Fruit fly (Drosophila melanogaster): ENCODE results near the gene Ada2b.
A peak's percentile ranks its signal among the peaks of the same experiment; 100 is the strongest.

Gene Ada2b

DNA sequence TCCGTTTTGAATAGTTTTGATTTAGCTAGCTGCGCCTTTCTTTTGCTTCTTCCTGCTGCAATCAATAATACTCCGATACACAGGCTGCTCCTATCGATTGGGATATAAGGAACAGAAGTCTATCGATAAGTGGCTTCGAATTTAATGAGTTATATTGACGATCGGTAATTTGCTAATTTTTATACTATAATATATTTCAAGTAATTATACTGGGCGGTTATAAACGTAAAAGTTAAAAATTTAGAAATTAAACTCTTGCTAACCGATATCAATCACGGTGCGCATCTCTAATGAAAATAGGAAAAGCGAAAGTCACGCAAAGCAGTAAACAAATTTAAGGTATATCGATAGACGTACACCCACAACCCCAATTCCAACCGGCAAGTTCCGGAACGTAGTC lies 3.4 kb upstream of the Ada2b start, which contains the start of the genes CG9636, CG18749 and CG33722 (continued):
- TF ChIP-seq CG34376 (GFP tag; optimal IDR thresholded peaks at IDR 0.05) = no peak
- peak; percentile 87; the same call in 1 of the 2 replicates for TF ChIP-seq tna (GFP tag; IDR thresholded peaks at IDR 0.05; ENCODE audit: partially characterized antibody)
- TF ChIP-seq Awh (GFP tag; IDR thresholded peaks at IDR 0.05) = peak; percentile 66; the same call in 1 of the 2 replicates
- TF ChIP-seq D19A (tag; optimal IDR thresholded peaks at IDR 0.05) = peak; percentile 69
- TF ChIP-seq wek (GFP tag; optimal IDR thresholded peaks at IDR 0.05) = no peak
- peak; percentile 41 for TF ChIP-seq Nf-YB (GFP tag; optimal IDR thresholded peaks at IDR 0.05)
- peak; percentile 87 for TF ChIP-seq lilli (GFP tag; optimal IDR thresholded peaks at IDR 0.05)
- TF ChIP-seq CG42726 (GFP tag; IDR thresholded peaks at IDR 0.05; ENCODE audit: partially characterized antibody) = 0 out of 2 replicates have a peak, but pooled peaks have one; percentile 28
- TF ChIP-seq Bdp1 (GFP tag; optimal IDR thresholded peaks at IDR 0.05) = peak; percentile 20
- TF ChIP-seq twi (tag; optimal IDR thresholded peaks at IDR 0.05) = peak; percentile 56
- TF ChIP-seq CG3407 (GFP tag; optimal IDR thresholded peaks at IDR 0.05) = peak; percentile 60
- no peak for TF ChIP-seq org-1 (GFP tag; optimal IDR thresholded peaks at IDR 0.05)

DNA sequence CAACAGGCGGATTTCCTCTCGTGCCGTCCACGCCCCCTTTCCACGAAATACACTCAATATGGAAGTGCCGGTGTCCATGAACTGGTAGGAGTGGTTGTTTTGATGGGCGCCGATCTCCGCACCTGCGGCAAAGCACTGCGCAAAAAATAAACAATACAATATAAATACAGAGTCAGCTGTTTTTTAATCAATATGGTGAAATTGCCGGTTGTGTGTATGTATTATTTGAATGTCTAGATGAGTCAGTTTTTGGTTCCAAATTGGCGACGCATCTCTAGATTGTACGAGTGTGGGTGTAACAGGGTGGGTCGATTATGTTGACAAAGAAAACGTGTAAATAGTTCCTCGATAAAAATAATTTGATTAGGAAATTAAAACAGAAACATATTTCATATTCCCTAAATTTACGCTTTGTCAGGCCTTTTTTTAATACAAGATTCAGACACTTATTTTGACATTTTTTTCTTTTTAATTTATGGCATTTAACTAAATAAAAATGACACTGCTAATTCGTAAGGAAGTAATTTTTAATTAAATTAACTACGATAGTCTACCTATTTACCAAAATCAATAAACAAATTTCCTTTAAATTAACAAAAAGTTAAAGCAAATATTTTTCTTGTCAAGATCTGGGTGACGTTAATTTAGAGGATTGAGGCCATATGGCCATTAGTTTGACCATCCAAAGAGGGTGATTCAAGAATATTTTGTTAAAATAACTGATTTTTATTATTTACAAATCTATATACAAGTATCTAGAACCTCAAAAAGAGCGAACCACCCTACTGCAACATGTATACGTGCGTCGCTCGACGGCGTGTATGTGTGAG lies 628 bp downstream of the Ada2b start:
- peak; percentile 56 for TF ChIP-seq lbe (GFP tag; optimal IDR thresholded peaks at IDR 0.05)
- TF ChIP-seq tgo (GFP tag; IDR thresholded peaks at IDR 0.05) = peak; percentile 64
- no peak for TF ChIP-seq hb (GFP tag; IDR thresholded peaks at IDR 0.05; ENCODE audit: partially characterized antibody)
- no peak for TF ChIP-seq ham (GFP tag; IDR thresholded peaks at IDR 0.05)
- peak; percentile 81 for TF ChIP-seq Hsf (GFP tag; optimal IDR thresholded peaks at IDR 0.05)
- TF ChIP-seq CG7928 (GFP tag; optimal IDR thresholded peaks at IDR 0.05) = peak; percentile 72
- TF ChIP-seq corto (GFP tag; optimal IDR thresholded peaks at IDR 0.05) = no peak
- peak in 1 of 2 experiments; percentile 79 for TF ChIP-seq crp (GFP tag; optimal IDR thresholded peaks at IDR 0.05)
- TF ChIP-seq Ptx1 (GFP tag; IDR thresholded peaks at IDR 0.05) = peak; percentile 75
- peak; percentile 78 for TF ChIP-seq crc (GFP tag; optimal IDR thresholded peaks at IDR 0.05)
- peak; percentile 65 to 82 for TF ChIP-seq dpn (GFP tag; optimal IDR thresholded peaks at IDR 0.05)
- TF ChIP-seq CG10959 (GFP tag; IDR thresholded peaks at IDR 0.05) = peak; percentile 41; the same call in 1 of the 2 replicates
- TF ChIP-seq chm (GFP tag; IDR thresholded peaks at IDR 0.05) = peak; percentile 75
- peak; percentile 85 for TF ChIP-seq CG10267 (tag; optimal IDR thresholded peaks at IDR 0.05)
- peak; percentile 76 for TF ChIP-seq CG6683 (GFP tag; optimal IDR thresholded peaks at IDR 0.05)
- TF ChIP-seq crol (GFP tag; IDR thresholded peaks at IDR 0.05) = no peak
- TF ChIP-seq Eip74EF (GFP tag; optimal IDR thresholded peaks at IDR 0.05) = peak in 1 of 2 experiments; percentile 96
- no peak for TF ChIP-seq repo (GFP tag; optimal IDR thresholded peaks at IDR 0.05)
- TF ChIP-seq CG7745 (tag; optimal IDR thresholded peaks at IDR 0.05) = no peak
- TF ChIP-seq Chrac-16 (GFP tag; optimal IDR thresholded peaks at IDR 0.05) = peak; percentile 78
- TF ChIP-seq Ets97D (GFP tag; optimal IDR thresholded peaks at IDR 0.05) = no peak
- no peak for TF ChIP-seq tna (GFP tag; IDR thresholded peaks at IDR 0.05; ENCODE audit: partially characterized antibody)
- TF ChIP-seq Hr39 (optimal IDR thresholded peaks at IDR 0.05) = no peak
- peak; percentile 65 for TF ChIP-seq MTF-1 (GFP tag; optimal IDR thresholded peaks at IDR 0.05; ENCODE audit: borderline replicate concordance)
- no peak for TF ChIP-seq Elba2 (GFP tag; optimal IDR thresholded peaks at IDR 0.05)
- TF ChIP-seq CG2199 (GFP tag; IDR thresholded peaks at IDR 0.05) = no peak
- TF ChIP-seq CG15011 (GFP tag; optimal IDR thresholded peaks at IDR 0.05) = peak; percentile 91
- no peak for TF ChIP-seq yki (optimal IDR thresholded peaks at IDR 0.05)
- no peak for TF ChIP-seq C15 (GFP tag; IDR thresholded peaks at IDR 0.05)
- no peak for TF ChIP-seq fru (optimal IDR thresholded peaks at IDR 0.05)
- TF ChIP-seq ac (GFP tag; optimal IDR thresholded peaks at IDR 0.05) = peak; percentile 50
- peak; percentile 84 for TF ChIP-seq CG2875 (GFP tag; optimal IDR thresholded peaks at IDR 0.05)
- peak; percentile 53 for TF ChIP-seq Atf3 (GFP tag; optimal IDR thresholded peaks at IDR 0.05)
- TF ChIP-seq twi (tag; optimal IDR thresholded peaks at IDR 0.05) = peak; percentile 82
- peak; percentile 87 for TF ChIP-seq tap (tag; optimal IDR thresholded peaks at IDR 0.05)
- TF ChIP-seq Blimp-1 (GFP tag; optimal IDR thresholded peaks at IDR 0.05) = peak; percentile 82
- TF ChIP-seq luna (GFP tag; optimal IDR thresholded peaks at IDR 0.05) = peak; percentile 47
- no peak for TF ChIP-seq toy (GFP tag; IDR thresholded peaks at IDR 0.05)

All from whole organism, embryonic.